Fruit fly (Drosophila melanogaster) whole organism, embryonic: ENCODE results near the gene CG32313.

Experiments
- Abd-B ChIP-seq: fragments of 200-800 bp; sonication (Bioruptor generic); optimal IDR thresholded peaks from 2 replicates; lab custom pipeline; 2018; ENCODE audit warnings: missing biosample characterization, mild to moderate bottlenecking, missing genetic modification characterization, moderate library complexity
- Ada2b ChIP-seq: fragments of 200-800 bp; sonication (Bioruptor generic); IDR thresholded peaks from 2 replicates; pipeline ENCODE4 v1.3.6; 2022; ENCODE audit warnings: missing biosample characterization, missing genetic modification characterization
- Atf-2 ChIP-seq: fragments of 200-800 bp; sonication (Bioruptor generic); optimal IDR thresholded peaks from 2 replicates; lab custom pipeline; 2016; ENCODE audit warnings: missing biosample characterization, missing genetic modification characterization
- Atf6 ChIP-seq: fragments of 200-800 bp; sonication (Bioruptor generic); IDR thresholded peaks from 2 replicates; pipeline ENCODE4 v1.3.6; 2022; ENCODE audit warnings: missing biosample characterization, missing genetic modification characterization
- CG11456 ChIP-seq: fragments of 200-800 bp; sonication (Bioruptor generic); IDR thresholded peaks from 3 replicates; pipeline ENCODE4 v1.3.6; 2022; ENCODE audit warnings: missing biosample characterization, missing genetic modification characterization
- CG11504 ChIP-seq: fragments of 200-800 bp; sonication (Bioruptor generic); optimal IDR thresholded peaks from 3 replicates; lab custom pipeline; 2019; ENCODE audit warnings: missing biosample characterization, mild to moderate bottlenecking, missing genetic modification characterization, moderate library complexity
- CG12744 ChIP-seq: fragments of 200-800 bp; sonication (Bioruptor generic); optimal IDR thresholded peaks from 2 replicates; lab custom pipeline; 2016; ENCODE audit warnings: missing biosample characterization, missing genetic modification characterization
- CG13894 ChIP-seq: fragments of 200-800 bp; sonication (Bioruptor generic); optimal IDR thresholded peaks from 3 replicates; lab custom pipeline; 2018; ENCODE audit warnings: missing biosample characterization, mild to moderate bottlenecking, missing genetic modification characterization, moderate library complexity
- CG14014 ChIP-seq: fragments of 200-800 bp; sonication (Bioruptor generic); IDR thresholded peaks from 2 replicates; pipeline ENCODE4 v1.3.6; 2022; ENCODE audit warnings: missing biosample characterization, missing genetic modification characterization
- CG14441 ChIP-seq: fragments of 200-800 bp; sonication (Bioruptor generic); IDR thresholded peaks from 2 replicates; pipeline ENCODE4 v1.3.6; 2022; ENCODE audit warnings: missing biosample characterization, missing genetic modification characterization
- CG15011 ChIP-seq: fragments of 200-800 bp; sonication (Bioruptor generic); optimal IDR thresholded peaks from 3 replicates; lab custom pipeline; 2018; ENCODE audit warnings: missing biosample characterization, mild to moderate bottlenecking, missing genetic modification characterization
- CG15269 ChIP-seq: fragments of 200-800 bp; sonication (Bioruptor generic); optimal IDR thresholded peaks from 2 replicates; lab custom pipeline; 2018; ENCODE audit warnings: missing biosample characterization, mild to moderate bottlenecking, missing genetic modification characterization, moderate library complexity
- CG15514 ChIP-seq: fragments of 200-800 bp; sonication (Bioruptor generic); optimal IDR thresholded peaks from 3 replicates; lab custom pipeline; 2017; ENCODE audit warnings: missing biosample characterization, missing genetic modification characterization, mild to moderate bottlenecking, moderate library complexity, missing genetic modification reagents
- CG15601 ChIP-seq: fragments of 200-800 bp; sonication (Bioruptor generic); optimal IDR thresholded peaks from 3 replicates; lab custom pipeline; 2019; ENCODE audit warnings: missing biosample characterization, mild to moderate bottlenecking, missing genetic modification characterization, moderate library complexity
- CG1602 ChIP-seq: fragments of 200-800 bp; sonication (Bioruptor generic); optimal IDR thresholded peaks from 3 replicates; lab custom pipeline; 2016; ENCODE audit warnings: missing biosample characterization, missing genetic modification characterization
- CG16863 ChIP-seq: fragments of 200-800 bp; sonication (Bioruptor generic); optimal IDR thresholded peaks from 3 replicates; lab custom pipeline; 2016; ENCODE audit warnings: missing biosample characterization, missing genetic modification characterization
- CG18262 ChIP-seq: fragments of 200-800 bp; optimal IDR thresholded peaks from 3 replicates; lab custom pipeline; 2019; ENCODE audit warnings: missing biosample characterization, mild to moderate bottlenecking, missing genetic modification characterization, moderate library complexity
- CG31441 ChIP-seq: fragments of 200-800 bp; sonication (Bioruptor generic); IDR thresholded peaks from 2 replicates; pipeline ENCODE4 v1.3.6; 2022; ENCODE audit warnings: missing biosample characterization, missing genetic modification characterization
- CG3163 ChIP-seq: fragments of 200-800 bp; sonication (Bioruptor generic); optimal IDR thresholded peaks from 3 replicates; lab custom pipeline; 2016; ENCODE audit warnings: missing biosample characterization, missing genetic modification characterization
- CG33557 ChIP-seq: fragments of 200-800 bp; sonication (Bioruptor generic); optimal IDR thresholded peaks from 2 replicates; lab custom pipeline; 2019; ENCODE audit warnings: missing biosample characterization, mild to moderate bottlenecking, missing genetic modification characterization, moderate library complexity
- CG4424 ChIP-seq: fragments of 200-800 bp; sonication (Bioruptor generic); optimal IDR thresholded peaks from 3 replicates; lab custom pipeline; 2016; ENCODE audit warnings: missing biosample characterization, missing genetic modification characterization
- CG4820 ChIP-seq: fragments of 200-800 bp; sonication (Bioruptor generic); optimal IDR thresholded peaks from 3 replicates; lab custom pipeline; 2016; ENCODE audit warnings: missing biosample characterization, missing genetic modification characterization
- Ets65A ChIP-seq: fragments of 200-800 bp; sonication (Bioruptor generic); peaks from one replicate; lab custom pipeline; 2016; ENCODE audit warnings: missing biosample characterization, missing genetic modification characterization
- Fer1 ChIP-seq: fragments of 200-800 bp; sonication (Bioruptor generic); optimal IDR thresholded peaks from 2 replicates; lab custom pipeline; 2017; ENCODE audit warnings: missing biosample characterization, mild to moderate bottlenecking, missing genetic modification characterization
- H15 ChIP-seq: fragments of 200-800 bp; sonication (Bioruptor generic); IDR thresholded peaks from 3 replicates; pipeline ENCODE4 v1.3.6; 2022; ENCODE audit warnings: missing biosample characterization, missing genetic modification characterization
- HLH4C ChIP-seq: fragments of 200-800 bp; sonication (Bioruptor generic); IDR thresholded peaks from 3 replicates; pipeline ENCODE4 v1.3.6; 2022; ENCODE audit warnings: missing biosample characterization, missing genetic modification characterization; ENCODE audit not compliant: partially characterized antibody
- Nf-YB ChIP-seq: fragments of 200-800 bp; sonication (Bioruptor generic); optimal IDR thresholded peaks from 3 replicates; lab custom pipeline; 2019; ENCODE audit warnings: missing biosample characterization, mild to moderate bottlenecking, missing genetic modification characterization, moderate library complexity
- Ptx1 ChIP-seq: fragments of 200-800 bp; sonication (Bioruptor generic); IDR thresholded peaks from 2 replicates; pipeline ENCODE4 v1.3.6; 2022; ENCODE audit warnings: missing biosample characterization, missing genetic modification characterization
- Side ChIP-seq: fragments of 200-800 bp; sonication (Bioruptor generic); optimal IDR thresholded peaks from 2 replicates; lab custom pipeline; 2016; ENCODE audit warnings: missing biosample characterization, missing genetic modification characterization
- Sox102F ChIP-seq: fragments of 200-800 bp; sonication (Bioruptor generic); optimal IDR thresholded peaks from 2 replicates; lab custom pipeline; 2018; ENCODE audit warnings: missing biosample characterization, mild to moderate bottlenecking, missing genetic modification characterization, moderate library complexity
- Usf ChIP-seq: fragments of 200-800 bp; sonication (Bioruptor generic); optimal IDR thresholded peaks from 2 replicates; lab custom pipeline; 2017; ENCODE audit warnings: missing genotype, missing biosample characterization, missing genetic modification characterization
- Xrp1 ChIP-seq: fragments of 200-800 bp; sonication (Bioruptor generic); IDR thresholded peaks from 2 replicates; pipeline ENCODE4 v1.3.6; 2022; ENCODE audit warnings: missing biosample characterization, missing genetic modification characterization
- aop ChIP-seq: fragments of 200-800 bp; sonication (Bioruptor generic); IDR thresholded peaks from 2 replicates; pipeline ENCODE4 v1.3.6; 2022; ENCODE audit warnings: missing biosample characterization, missing genetic modification characterization
- ci ChIP-seq: fragments of 200-800 bp; sonication (Bioruptor generic); IDR thresholded peaks from 3 replicates; pipeline ENCODE4 v1.3.6; 2022; ENCODE audit warnings: missing biosample characterization, missing genetic modification characterization
- cwo ChIP-seq: fragments of 200-800 bp; sonication (Bioruptor generic); optimal IDR thresholded peaks from 3 replicates; lab custom pipeline; 2017; ENCODE audit warnings: missing biosample characterization, missing genetic modification characterization, mild to moderate bottlenecking, moderate library complexity, missing genetic modification reagents
- da ChIP-seq: fragments of 200-800 bp; sonication (Bioruptor generic); optimal IDR thresholded peaks from 2 replicates; lab custom pipeline; 2016; ENCODE audit warnings: missing biosample characterization, missing genetic modification characterization
- dmrt99B ChIP-seq: fragments of 200-800 bp; sonication (Bioruptor generic); optimal IDR thresholded peaks from 2 replicates; lab custom pipeline; 2018; ENCODE audit warnings: missing biosample characterization, mild to moderate bottlenecking, missing genetic modification characterization, moderate library complexity
- eyg ChIP-seq: fragments of 200-800 bp; sonication (Bioruptor generic); optimal IDR thresholded peaks from 3 replicates; lab custom pipeline; 2016; ENCODE audit warnings: missing biosample characterization, missing genetic modification characterization
- her ChIP-seq: fragments of 200-800 bp; sonication (Bioruptor generic); optimal IDR thresholded peaks from 2 replicates; lab custom pipeline; 2016; ENCODE audit warnings: missing biosample characterization, missing genetic modification characterization
- kah ChIP-seq: fragments of 200-800 bp; sonication (Bioruptor generic); optimal IDR thresholded peaks from 2 replicates; lab custom pipeline; 2018; ENCODE audit warnings: missing biosample characterization, mild to moderate bottlenecking, missing genetic modification characterization
- klu ChIP-seq: fragments of 200-800 bp; sonication (Bioruptor generic); IDR thresholded peaks from 2 replicates; pipeline ENCODE4 v1.3.6; 2022; ENCODE audit warnings: missing biosample characterization, missing genetic modification characterization
- lov ChIP-seq, 2 experiments: fragments of 200-800 bp in 1 of 2; fragments of >200 bp in 1 of 2; sonication (Bioruptor generic) in 1 of 2; IDR thresholded peaks in 1 of 2; optimal IDR thresholded peaks in 1 of 2; 2 replicates in 1 of 2; 3 replicates in 1 of 2; pipeline versions ENCODE4 v1.3.6 to Lab custom; 2017 to 2022; ENCODE audit warnings: missing biosample characterization in 1 of 2, missing genetic modification characterization in 1 of 2
- phol ChIP-seq: fragments of 200-800 bp; sonication (Bioruptor generic); optimal IDR thresholded peaks from 3 replicates; lab custom pipeline; 2018; ENCODE audit warnings: missing biosample characterization, mild to moderate bottlenecking, missing genetic modification characterization, moderate library complexity
- pros ChIP-seq: fragments of 200-800 bp; sonication (Bioruptor generic); optimal IDR thresholded peaks from 3 replicates; lab custom pipeline; 2019; ENCODE audit warnings: missing biosample characterization, mild to moderate bottlenecking, missing genetic modification characterization, moderate library complexity
- sens ChIP-seq: fragments of 200-800 bp; sonication (Bioruptor generic); peaks from one replicate; lab custom pipeline; 2016; ENCODE audit warnings: missing biosample characterization, missing genetic modification characterization
- sob ChIP-seq: fragments of 200-800 bp; sonication (Bioruptor generic); IDR thresholded peaks from 2 replicates; pipeline ENCODE4 v1.3.6; 2022; ENCODE audit warnings: missing biosample characterization, missing genetic modification characterization
- tap ChIP-seq: fragments of 200-800 bp; optimal IDR thresholded peaks from 3 replicates; lab custom pipeline; 2019; ENCODE audit warnings: missing biosample characterization, mild to moderate bottlenecking, missing genetic modification characterization, moderate library complexity
- toy ChIP-seq: fragments of 200-800 bp; sonication (Bioruptor generic); IDR thresholded peaks from 2 replicates; pipeline ENCODE4 v1.3.6; 2022; ENCODE audit warnings: missing biosample characterization, missing genetic modification characterization
- zf30C ChIP-seq: fragments of 200-800 bp; sonication (Bioruptor generic); optimal IDR thresholded peaks from 3 replicates; lab custom pipeline; 2018; ENCODE audit warnings: missing biosample characterization, mild to moderate bottlenecking, missing genetic modification characterization

CG32313 gene

DNA sequence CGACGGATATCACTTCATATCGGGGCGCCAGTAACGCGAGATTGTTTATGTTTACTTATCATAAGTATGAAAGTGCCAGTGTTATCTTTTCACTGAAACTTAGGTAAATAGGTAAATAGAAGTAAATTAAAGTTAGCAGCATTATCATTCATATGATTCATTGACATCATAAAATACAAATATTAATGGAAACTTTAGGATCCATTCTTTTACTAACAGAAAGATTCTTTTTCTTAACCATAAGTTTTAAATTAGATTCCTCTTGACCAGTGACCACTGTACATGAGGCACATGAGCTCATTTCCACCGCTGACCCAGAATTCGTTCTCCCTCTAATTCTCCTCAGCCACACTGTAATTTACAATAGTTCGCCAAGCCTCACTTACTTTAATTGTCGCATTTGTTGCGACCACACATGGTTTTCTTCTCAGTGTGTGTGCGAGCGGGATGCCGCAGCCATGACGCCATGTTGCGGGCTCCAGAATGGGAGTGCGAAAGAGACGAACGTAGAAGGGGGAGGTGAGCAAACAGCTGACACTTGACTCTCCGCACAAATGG, 32.9 kb upstream of the CG32313 start (continued):
- TF ChIP-seq CG14441 (GFP tag; lab: Robert Waterston, UW) (0 out of 2 replicates have a peak, but pooled peaks have one; percentile 22), eyg (GFP tag; lab: Kevin White, UChicago) (peak; percentile 29), CG15269 (tag; lab: Kevin White, UChicago) (peak; percentile 50), cwo (GFP tag; lab: Kevin White, UChicago) (peak; percentile 29), Side (GFP tag; lab: Kevin White, UChicago) (peak; percentile 13), CG11456 (0 out of 3 replicates have a peak, but pooled peaks have one; percentile 41), CG11504 (tag; lab: Kevin White, UChicago) (peak; percentile 63), aop (GFP tag; lab: Robert Waterston, UW) (no peak), CG4424 (GFP tag; lab: Kevin White, UChicago) (peak; percentile 61), Ptx1 (GFP tag; lab: Robert Waterston, UW) (peak; percentile 34; the same call in 1 of the 2 replicates), toy (GFP tag; lab: Robert Waterston, UW) (0 out of 2 replicates have a peak, but pooled peaks have one; percentile 6), CG1602 (no peak), CG15514 (peak; percentile 20), CG14014 (GFP tag; lab: Robert Waterston, UW) (peak; percentile 34; the same call in 1 of the 2 replicates), Xrp1 (GFP tag; lab: Robert Waterston, UW) (peak; percentile 32; the same call in 1 of the 2 replicates), her (GFP tag; lab: Kevin White, UChicago) (peak; percentile 6), CG4820 (GFP tag; lab: Kevin White, UChicago) (peak; percentile 37), Atf-2 (GFP tag; lab: Kevin White, UChicago) (no peak), Fer1 (peak; percentile 49), Usf (GFP tag; lab: Kevin White, UChicago) (no peak), Ada2b (GFP tag; lab: Robert Waterston, UW) (peak; percentile 33; the same call in 1 of the 2 replicates), kah (GFP tag; lab: Kevin White, UChicago) (no peak), CG33557 (GFP tag; lab: Kevin White, UChicago) (peak; percentile 30), da (GFP tag; lab: Kevin White, UChicago) (no peak), Nf-YB (GFP tag; lab: Kevin White, UChicago) (peak; percentile 2), HLH4C (no peak), CG15601 (tag; lab: Kevin White, UChicago) (peak; percentile 50), CG18262 (tag; lab: Kevin White, UChicago) (peak; percentile 47), zf30C (GFP tag; lab: Kevin White, UChicago) (peak; percentile 71), H15 (GFP tag; lab: Robert Waterston, UW) (peak; percentile 48; the same call in 2 of the 3 replicates), CG12744 (GFP tag; lab: Kevin White, UChicago) (peak; percentile 22), CG16863 (GFP tag; lab: Kevin White, UChicago) (peak; percentile 26), CG15011 (GFP tag; lab: Kevin White, UChicago) (peak; percentile 43), pros (GFP tag; lab: Kevin White, UChicago) (peak; percentile 11), Atf6 (peak; percentile 61), klu (GFP tag; lab: Robert Waterston, UW) (peak; percentile 55; the same call in 1 of the 2 replicates), Abd-B (GFP tag; lab: Kevin White, UChicago) (no peak), dmrt99B (tag; lab: Kevin White, UChicago) (peak; percentile 59), phol (peak; percentile 75), CG3163 (GFP tag; lab: Kevin White, UChicago) (no peak), sob (GFP tag; lab: Robert Waterston, UW) (0 out of 2 replicates have a peak, but pooled peaks have one; percentile 52), Ets65A (GFP tag; lab: Kevin White, UChicago) (peak; percentile 96), CG31441 (peak; percentile 28; the same call in 1 of the 2 replicates), sens (GFP tag; lab: Kevin White, UChicago) (peak; percentile 88), Sox102F (GFP tag; lab: Kevin White, UChicago) (peak; percentile 46), ci (GFP tag; lab: Robert Waterston, UW) (peak; percentile 43; the same call in 1 of the 3 replicates), tap (peak; percentile 17), lov (optimal IDR thresholded peaks at IDR 0.05; lab: Kevin White, UChicago) (no peak), lov (GFP tag; IDR thresholded peaks at IDR 0.05; lab: Robert Waterston, UW) (0 out of 3 replicates have a peak, but pooled peaks have one; percentile 57), CG13894 (tag; lab: Kevin White, UChicago) (no peak)
